Fruit fly (Drosophila melanogaster): ENCODE data around the gene CG8329.

DNA sequence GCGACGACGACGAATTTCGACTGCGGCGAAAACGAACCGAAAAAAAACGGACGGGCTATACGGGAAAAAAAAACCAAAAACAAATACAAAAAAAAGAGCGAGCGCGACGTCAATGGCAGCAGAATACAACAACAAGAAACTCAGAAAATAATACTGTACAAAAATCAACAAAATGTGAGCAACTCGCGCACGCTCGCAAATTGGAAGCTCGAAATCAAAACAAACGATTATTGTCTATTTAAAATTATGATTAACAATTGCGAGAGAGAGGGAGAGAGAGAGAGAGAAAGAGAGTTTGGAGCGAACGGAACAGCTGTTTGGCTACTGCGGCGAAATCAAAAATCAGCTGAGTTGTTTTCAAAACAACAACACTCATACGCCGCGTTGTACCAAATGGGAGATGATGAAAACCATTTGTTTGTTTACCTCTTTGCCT is 37.6 kb downstream of the CG8329 start:
- TF ChIP-seq CG8478 (optimal IDR thresholded peaks at IDR 0.05) = no peak
- no peak for TF ChIP-seq CTCF (optimal IDR thresholded peaks at IDR 0.05)

Data from S2 (cell line).